Worm (Caenorhabditis elegans) whole organism, L3 larva: ENCODE measurements around the gene F07B10.4.

Source experiments
- R02D3.7 ChIP-seq: fragments of 150-350 bp; optimal IDR thresholded peaks from 2 replicates; lab custom pipeline; 2014; ENCODE audit warnings: missing biosample characterization, missing genetic modification characterization
- ZK546.5 ChIP-seq: sonication (generic microtip); optimal IDR thresholded peaks from 2 replicates; lab custom pipeline; 2017; ENCODE audit warnings: missing biosample characterization, missing genetic modification characterization
- aly-2 ChIP-seq: fragments of 150-350 bp; optimal IDR thresholded peaks from 2 replicates; lab custom pipeline; 2014; ENCODE audit warnings: missing biosample characterization, missing genetic modification characterization
- ama-1 ChIP-seq: fragments of 150-350 bp; optimal IDR thresholded peaks from 2 replicates; lab custom pipeline; 2018
- ceh-16 ChIP-seq: sonication (generic microtip); optimal IDR thresholded peaks from 2 replicates; lab custom pipeline; 2017; ENCODE audit warnings: missing biosample characterization, missing genetic modification characterization
- ceh-28 ChIP-seq: fragments of 150-350 bp; optimal IDR thresholded peaks from 2 replicates; lab custom pipeline; 2014; ENCODE audit warnings: missing biosample characterization, missing genetic modification reagents, missing genetic modification characterization
- ceh-82 ChIP-seq: fragments of 150-350 bp; optimal IDR thresholded peaks from 2 replicates; lab custom pipeline; 2014; ENCODE audit warnings: missing biosample characterization, missing genetic modification characterization
- ceh-9 ChIP-seq: sonication (generic microtip); optimal IDR thresholded peaks from 2 replicates; lab custom pipeline; 2018; ENCODE audit warnings: missing biosample characterization, missing genetic modification characterization
- daf-12 ChIP-seq: fragments of 150-350 bp; optimal IDR thresholded peaks from 2 replicates; lab custom pipeline; 2014; ENCODE audit warnings: missing biosample characterization, missing genetic modification reagents, missing genetic modification characterization
- egl-27 ChIP-seq: sonication (generic microtip); optimal IDR thresholded peaks from 4 replicates; lab custom pipeline; 2017; ENCODE audit warnings: missing biosample characterization, missing genetic modification reagents, missing genetic modification characterization
- egl-5 ChIP-seq: fragments of 150-350 bp; optimal IDR thresholded peaks from 2 replicates; lab custom pipeline; 2017; ENCODE audit warnings: missing biosample characterization, missing genetic modification reagents, missing genetic modification characterization, inconsistent platforms
- elt-1 ChIP-seq: fragments of 150-350 bp; optimal IDR thresholded peaks from 2 replicates; lab custom pipeline; 2014; ENCODE audit warnings: missing biosample characterization, missing genetic modification characterization
- elt-2 ChIP-seq: sonication (generic microtip); optimal IDR thresholded peaks from 2 replicates; lab custom pipeline; 2016; ENCODE audit warnings: missing genetic modification reagents, mild to moderate bottlenecking, missing genetic modification characterization, missing compliant biosample characterization
- elt-3 ChIP-seq, 3 experiments: fragments of 150-350 bp in 1 of 3; sonication (generic microtip) in 2 of 3; optimal IDR thresholded peaks; 2 replicates in 2 of 3; 4 replicates in 1 of 3; lab custom pipeline; 2014 to 2017; ENCODE audit warnings: missing biosample characterization in 3 of 3, missing genetic modification characterization in 3 of 3
- eor-1 ChIP-seq, 2 experiments: fragments of 150-350 bp; optimal IDR thresholded peaks; 2 replicates each; lab custom pipeline; 2014 to 2018; ENCODE audit warnings: missing biosample characterization in 2 of 2, missing genetic modification characterization in 2 of 2
- fkh-10 ChIP-seq: sonication (generic microtip); optimal IDR thresholded peaks from 2 replicates; lab custom pipeline; 2017; ENCODE audit warnings: missing biosample characterization, missing genetic modification reagents, missing genetic modification characterization
- fkh-2 ChIP-seq: fragments of 150-350 bp; optimal IDR thresholded peaks from 2 replicates; lab custom pipeline; 2014; ENCODE audit warnings: missing biosample characterization, missing genetic modification reagents, missing genetic modification characterization
- fos-1 ChIP-seq: fragments of 150-350 bp; optimal IDR thresholded peaks from 2 replicates; lab custom pipeline; 2014; ENCODE audit warnings: missing biosample characterization, missing genetic modification characterization
- hmg-11 ChIP-seq: sonication (generic microtip); optimal IDR thresholded peaks from 2 replicates; lab custom pipeline; 2016; ENCODE audit warnings: missing genetic modification characterization, missing compliant biosample characterization
- jun-1 ChIP-seq: fragments of 150-350 bp; optimal IDR thresholded peaks from 2 replicates; lab custom pipeline; 2014; ENCODE audit warnings: missing biosample characterization, missing genetic modification reagents, missing genetic modification characterization
- lin-15B ChIP-seq: fragments of 150-350 bp; optimal IDR thresholded peaks from 2 replicates; lab custom pipeline; 2014; ENCODE audit warnings: missing biosample characterization, missing genetic modification characterization
- lin-39 ChIP-seq: fragments of 150-350 bp; optimal IDR thresholded peaks from 2 replicates; lab custom pipeline; 2018; ENCODE audit warnings: missing biosample characterization, missing genetic modification reagents, missing genetic modification characterization
- lsy-12 ChIP-seq: sonication (generic microtip); optimal IDR thresholded peaks from 2 replicates; lab custom pipeline; 2016; ENCODE audit warnings: mild to moderate bottlenecking, missing genetic modification characterization, missing compliant biosample characterization
- mdl-1 ChIP-seq: fragments of 150-350 bp; optimal IDR thresholded peaks from 2 replicates; lab custom pipeline; 2014; ENCODE audit warnings: missing biosample characterization, missing genetic modification characterization
- mml-1 ChIP-seq: fragments of 150-350 bp; sonication (generic microtip); optimal IDR thresholded peaks from 3 replicates; lab custom pipeline; 2014; ENCODE audit warnings: missing biosample characterization, missing genetic modification characterization
- nfya-1 ChIP-seq: sonication (generic microtip); optimal IDR thresholded peaks from 2 replicates; lab custom pipeline; 2017; ENCODE audit warnings: missing genetic modification characterization, mild to moderate bottlenecking, missing compliant biosample characterization, antibody characterized with exemption, moderate library complexity; ENCODE audit not compliant: insufficient read depth
- nhr-11 ChIP-seq: fragments of 150-350 bp; optimal IDR thresholded peaks from 2 replicates; lab custom pipeline; 2014; ENCODE audit warnings: missing biosample characterization, missing genetic modification characterization
- nhr-12 ChIP-seq: fragments of 150-350 bp; optimal IDR thresholded peaks from 2 replicates; lab custom pipeline; 2014; ENCODE audit warnings: missing biosample characterization, missing genetic modification characterization
- nhr-23 ChIP-seq: fragments of 150-350 bp; optimal IDR thresholded peaks from 2 replicates; lab custom pipeline; 2014; ENCODE audit warnings: missing biosample characterization, missing genetic modification reagents, missing genetic modification characterization
- nhr-237 ChIP-seq: fragments of 150-350 bp; optimal IDR thresholded peaks from 2 replicates; lab custom pipeline; 2014; ENCODE audit warnings: missing biosample characterization, missing genetic modification characterization
- nhr-25 ChIP-seq: sonication (generic microtip); optimal IDR thresholded peaks from 2 replicates; lab custom pipeline; 2017; ENCODE audit warnings: missing biosample characterization, missing genetic modification characterization
- nhr-28 ChIP-seq: fragments of 150-350 bp; optimal IDR thresholded peaks from 2 replicates; lab custom pipeline; 2014; ENCODE audit warnings: missing biosample characterization, missing genetic modification characterization
- nhr-43 ChIP-seq: sonication (generic microtip); optimal IDR thresholded peaks from 2 replicates; lab custom pipeline; 2016; ENCODE audit warnings: mild to moderate bottlenecking, missing genetic modification characterization, missing compliant biosample characterization; ENCODE audit not compliant: poor library complexity, severe bottlenecking
- nhr-67 ChIP-seq: fragments of 150-350 bp; optimal IDR thresholded peaks from 2 replicates; lab custom pipeline; 2014; ENCODE audit warnings: missing biosample characterization, missing genetic modification characterization
- nhr-76 ChIP-seq: fragments of 150-350 bp; sonication (generic microtip); optimal IDR thresholded peaks from 5 replicates; lab custom pipeline; 2014; ENCODE audit warnings: missing biosample characterization, missing genetic modification characterization
- nhr-77 ChIP-seq: fragments of 150-350 bp; optimal IDR thresholded peaks from 2 replicates; lab custom pipeline; 2014; ENCODE audit warnings: missing biosample characterization, missing genetic modification characterization
- pha-4 ChIP-seq: fragments of 150-350 bp; optimal IDR thresholded peaks from 2 replicates; lab custom pipeline; 2014; ENCODE audit warnings: missing biosample characterization, missing genetic modification reagents, missing genetic modification characterization
- pqm-1 ChIP-seq: fragments of 150-350 bp; optimal IDR thresholded peaks from 2 replicates; lab custom pipeline; 2017; ENCODE audit warnings: missing biosample characterization, missing genetic modification characterization, inconsistent platforms
- sea-2 ChIP-seq: fragments of 150-350 bp; sonication (generic microtip); optimal IDR thresholded peaks from 4 replicates; lab custom pipeline; 2014; ENCODE audit warnings: missing biosample characterization, missing genetic modification reagents, missing genetic modification characterization
- skn-1 ChIP-seq: fragments of 150-350 bp; optimal IDR thresholded peaks from 2 replicates; lab custom pipeline; 2014; ENCODE audit warnings: missing biosample characterization, missing genetic modification characterization
- snpc-4 ChIP-seq: fragments of 150-350 bp; optimal IDR thresholded peaks from 2 replicates; lab custom pipeline; 2014; ENCODE audit warnings: missing biosample characterization, missing genetic modification characterization
- tbx-2 ChIP-seq: sonication (generic microtip); optimal IDR thresholded peaks from 2 replicates; lab custom pipeline; 2016; ENCODE audit warnings: mild to moderate bottlenecking, missing genetic modification characterization, missing compliant biosample characterization
- unc-39 ChIP-seq: sonication (generic microtip); optimal IDR thresholded peaks from 4 replicates; lab custom pipeline; 2017; ENCODE audit warnings: missing biosample characterization, missing genetic modification characterization
- unc-62 ChIP-seq: fragments of 150-350 bp; sonication (generic microtip); optimal IDR thresholded peaks from 4 replicates; lab custom pipeline; 2014; ENCODE audit warnings: missing biosample characterization, missing genetic modification reagents, missing genetic modification characterization
- zag-1 ChIP-seq: fragments of 150-350 bp; optimal IDR thresholded peaks from 2 replicates; lab custom pipeline; 2014; ENCODE audit warnings: missing biosample characterization, missing genetic modification characterization
- ztf-11 ChIP-seq: fragments of 150-350 bp; optimal IDR thresholded peaks from 2 replicates; lab custom pipeline; 2014; ENCODE audit warnings: missing biosample characterization, missing genetic modification characterization
- ztf-4 ChIP-seq: fragments of 150-350 bp; optimal IDR thresholded peaks from 2 replicates; lab custom pipeline; 2014; ENCODE audit warnings: missing biosample characterization, missing genetic modification characterization

Gene F07B10.4

ce11 chrV:11228653-11229173 is 34.2 kb downstream of the F07B10.4 start, which contains the start of gene pqn-70:
pqn-70 (minus strand) TSS chrV:11228703.
- no peak for TF ChIP-seq ztf-11
- no peak for TF ChIP-seq elt-3 (tag; optimal IDR thresholded peaks at IDR 0.05; lab: Kevin White, UChicago)
- no peak for TF ChIP-seq unc-39 (tag; lab: Kevin White, UChicago)
- TF ChIP-seq nhr-76 (tag; lab: Kevin White, UChicago), result no peak
- no peak for TF ChIP-seq nhr-67 (tag; lab: Kevin White, UChicago)
- TF ChIP-seq nhr-237, result no peak
- peak; percentile 85 for TF ChIP-seq lsy-12
- TF ChIP-seq lin-15B (tag; lab: Kevin White, UChicago), result peak; percentile 81
- peak; percentile 45 for TF ChIP-seq tbx-2
- TF ChIP-seq jun-1, result peak; percentile 66
- peak; percentile 19 for TF ChIP-seq mdl-1
- no peak for TF ChIP-seq ZK546.5 (tag; lab: Kevin White, UChicago)
- TF ChIP-seq nhr-77 (tag; lab: Kevin White, UChicago), result no peak
- no peak for TF ChIP-seq elt-1 (tag; lab: Kevin White, UChicago)
- no peak for TF ChIP-seq nhr-12 (tag; lab: Kevin White, UChicago)
- TF ChIP-seq elt-2 (tag; lab: Kevin White, UChicago), result peak; percentile 67
- peak; percentile 77 for TF ChIP-seq egl-5 (tag; lab: Kevin White, UChicago)
- TF ChIP-seq sea-2 (GFP tag; lab: Kevin White, UChicago), result no peak
- peak; percentile 63 for TF ChIP-seq ama-1 (lab: Kevin White, UChicago)
- peak; percentile 55 for TF ChIP-seq ztf-4 (tag; lab: Kevin White, UChicago)
- TF ChIP-seq nfya-1 (tag; lab: Kevin White, UChicago), result peak; percentile 93
- TF ChIP-seq pha-4 (tag; lab: Kevin White, UChicago), result peak; percentile 89
- peak; percentile 75 for TF ChIP-seq nhr-43 (tag; lab: Kevin White, UChicago)
- TF ChIP-seq nhr-11, result no peak
- peak; percentile 89 for TF ChIP-seq nhr-23 (tag; lab: Kevin White, UChicago)
- TF ChIP-seq egl-27 (tag; lab: Kevin White, UChicago), result peak; percentile 19
- no peak for TF ChIP-seq ceh-9
- TF ChIP-seq ceh-28 (tag; lab: Kevin White, UChicago), result peak; percentile 94
- no peak for TF ChIP-seq unc-62 (GFP tag; lab: Kevin White, UChicago)
- peak; percentile 86 for TF ChIP-seq nhr-25 (tag; lab: Kevin White, UChicago)
- TF ChIP-seq R02D3.7 (tag; lab: Kevin White, UChicago), result peak; percentile 53
- TF ChIP-seq ceh-16 (tag; lab: Kevin White, UChicago), result no peak
- TF ChIP-seq fkh-2 (tag; lab: Kevin White, UChicago), result no peak
- peak; percentile 51 for TF ChIP-seq pqm-1 (tag; lab: Kevin White, UChicago)
- peak; percentile 87 for TF ChIP-seq snpc-4
- peak; percentile 51 for TF ChIP-seq skn-1 (tag; lab: Kevin White, UChicago)
- peak; percentile 91 for TF ChIP-seq hmg-11 (tag; lab: Kevin White, UChicago)
- TF ChIP-seq mml-1, result no peak
- no peak for TF ChIP-seq fos-1 (tag; lab: Kevin White, UChicago)
- no peak for TF ChIP-seq zag-1
- no peak for TF ChIP-seq aly-2
- TF ChIP-seq eor-1 (tag; optimal IDR thresholded peaks at IDR 0.05; lab: Kevin White, UChicago), result no peak
- no peak for TF ChIP-seq daf-12 (tag; lab: Kevin White, UChicago)
- TF ChIP-seq lin-39 (tag; lab: Kevin White, UChicago), result peak; percentile 89
- peak; percentile 29 for TF ChIP-seq fkh-10 (GFP tag; lab: Kevin White, UChicago)
- TF ChIP-seq ceh-82 (tag; lab: Kevin White, UChicago), result peak; percentile 73
- TF ChIP-seq nhr-28, result no peak
- TF ChIP-seq, all 47 proteins: peak for 24
